Fruit fly (Drosophila melanogaster) whole organism, pupa: Measurements from ENCODE around the gene Dis3l2.

Experiments used
- CG10348 ChIP-seq: fragments of 200-800 bp; sonication (Bioruptor generic); IDR thresholded peaks from 2 replicates; pipeline ENCODE4 v1.3.6; 2022; ENCODE audit warnings: missing biosample characterization, missing genetic modification characterization
- CG13204 ChIP-seq: fragments of 200-800 bp; sonication (Bioruptor generic); optimal IDR thresholded peaks from 2 replicates; lab custom pipeline; 2018; ENCODE audit warnings: missing biosample characterization, mild to moderate bottlenecking, missing genetic modification characterization, moderate library complexity
- CG14655 ChIP-seq: fragments of 200-800 bp; sonication (Bioruptor generic); optimal IDR thresholded peaks from 3 replicates; lab custom pipeline; 2017; ENCODE audit warnings: mild to moderate bottlenecking, missing biosample characterization, missing genetic modification reagents, missing genetic modification characterization
- CG15710 ChIP-seq: fragments of 200-800 bp; sonication (Bioruptor generic); optimal IDR thresholded peaks from 2 replicates; lab custom pipeline; 2018; ENCODE audit warnings: missing biosample characterization, mild to moderate bottlenecking, missing genetic modification characterization, moderate library complexity
- CG34367 ChIP-seq: fragments of 200-800 bp; sonication (Bioruptor generic); optimal IDR thresholded peaks from 2 replicates; lab custom pipeline; 2018; ENCODE audit warnings: missing biosample characterization, mild to moderate bottlenecking, missing genetic modification characterization
- CG4496 ChIP-seq: fragments of 200-800 bp; sonication (Bioruptor generic); IDR thresholded peaks from 3 replicates; pipeline ENCODE4 v1.3.6; 2022; ENCODE audit warnings: missing biosample characterization, missing genetic modification characterization
- EcR ChIP-seq: fragments of 200-800 bp; sonication (Bioruptor generic); optimal IDR thresholded peaks from 3 replicates; lab custom pipeline; 2019; ENCODE audit warnings: missing biosample characterization, missing genetic modification characterization, mild to moderate bottlenecking, moderate library complexity, missing genetic modification reagents
- Pif1A ChIP-seq: fragments of 200-800 bp; sonication (Bioruptor generic); optimal IDR thresholded peaks from 3 replicates; lab custom pipeline; 2016; ENCODE audit warnings: missing biosample characterization, missing genetic modification characterization

DNA sequence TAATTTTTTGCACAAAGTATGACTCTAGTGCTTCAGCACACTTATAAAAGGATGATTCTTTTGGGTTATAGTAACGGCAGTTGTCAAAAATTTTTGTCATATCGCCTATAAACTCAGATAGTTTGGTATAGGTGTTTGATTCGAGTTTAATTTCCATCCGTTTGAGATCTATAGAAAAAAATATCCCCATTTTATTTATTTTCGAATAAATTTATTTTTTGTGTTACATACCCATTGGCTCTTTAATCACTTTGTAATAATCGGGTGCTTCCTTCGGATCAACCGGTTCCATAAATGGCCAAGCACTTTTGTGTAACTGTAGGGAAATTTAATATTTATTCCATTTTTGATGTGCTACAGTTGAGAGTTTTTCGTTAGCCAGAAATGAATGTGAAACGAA, 21.8 kb downstream of the Dis3l2 start:
- TF ChIP-seq CG34367: no peak
- TF ChIP-seq CG10348 (GFP tag; lab: Robert Waterston, UW): no peak
- TF ChIP-seq CG14655: no peak
- TF ChIP-seq CG15710 (tag; lab: Kevin White, UChicago): no peak
- TF ChIP-seq CG4496 (GFP tag; lab: Robert Waterston, UW): no peak
- no peak for TF ChIP-seq EcR (GFP tag; lab: Kevin White, UChicago)
- TF ChIP-seq Pif1A (GFP tag; lab: Kevin White, UChicago): no peak
- no peak for TF ChIP-seq CG13204 (GFP tag; lab: Kevin White, UChicago)
